Fruit fly (Drosophila melanogaster): ENCODE results near the gene CG34248.

dm6 chr3L:16288322-16288721, 17.6 kb upstream of the CG34248 start, which contains the start of gene CG13046:
- no peak for TF ChIP-seq CG8301 (tag; optimal IDR thresholded peaks at IDR 0.05)
- no peak for TF ChIP-seq CG8159 (tag; optimal IDR thresholded peaks at IDR 0.05)
- TF ChIP-seq CG32121 (GFP tag; IDR thresholded peaks at IDR 0.05) = no peak
- no peak for TF ChIP-seq rn (GFP tag; IDR thresholded peaks at IDR 0.05)
- no peak for TF ChIP-seq CG15710 (tag; optimal IDR thresholded peaks at IDR 0.05)
- no peak for TF ChIP-seq CG10348 (GFP tag; IDR thresholded peaks at IDR 0.05)
- TF ChIP-seq CG9948 (tag; optimal IDR thresholded peaks at IDR 0.05) = no peak
- TF ChIP-seq D1 (tag; optimal IDR thresholded peaks at IDR 0.05) = no peak
- no peak for TF ChIP-seq Pif1B (GFP tag; optimal IDR thresholded peaks at IDR 0.05)
- TF ChIP-seq CG34367 (tag; optimal IDR thresholded peaks at IDR 0.05) = no peak
- no peak for TF ChIP-seq Pif1A (GFP tag; optimal IDR thresholded peaks at IDR 0.05)
- TF ChIP-seq Snoo (tag; optimal IDR thresholded peaks at IDR 0.05) = no peak

Data from whole organism, pupa.